Worm (Caenorhabditis elegans) whole organism, L1 larva: ENCODE results near the gene C08E3.14.

Source experiments
- ama-1 ChIP-seq: fragments of 150-350 bp; optimal IDR thresholded peaks from 2 replicates; lab custom pipeline; 2014
- dpl-1 ChIP-seq, 3 experiments: fragments of 150-350 bp in 2 of 3; sonication (generic microtip) in 1 of 3; optimal IDR thresholded peaks; 2 replicates each; lab custom pipeline; 2014 to 2017; ENCODE audit warnings: missing biosample characterization in 3 of 3, missing genetic modification characterization in 3 of 3, missing genetic modification reagents in 3 of 3
- egl-27 ChIP-seq, 2 experiments: fragments of 150-350 bp in 1 of 2; sonication (generic microtip); optimal IDR thresholded peaks; 3 replicates each; lab custom pipeline; 2017 to 2018; ENCODE audit warnings: missing biosample characterization in 2 of 2, missing genetic modification characterization in 2 of 2, missing genetic modification reagents in 2 of 2
- elt-2 ChIP-seq: sonication (generic microtip); optimal IDR thresholded peaks from 2 replicates; lab custom pipeline; 2016; ENCODE audit warnings: missing genetic modification characterization, mild to moderate bottlenecking, inconsistent platforms, missing compliant biosample characterization, missing genetic modification reagents
- lin-15B ChIP-seq: fragments of 150-350 bp; sonication (generic microtip); optimal IDR thresholded peaks from 3 replicates; lab custom pipeline; 2014; ENCODE audit warnings: missing biosample characterization, missing genetic modification characterization
- lin-39 ChIP-seq: fragments of 150-350 bp; optimal IDR thresholded peaks from 2 replicates; lab custom pipeline; 2014; ENCODE audit warnings: missing biosample characterization, missing genetic modification reagents, missing genetic modification characterization
- lir-3 ChIP-seq: sonication (generic microtip); optimal IDR thresholded peaks from 2 replicates; lab custom pipeline; 2016; ENCODE audit warnings: mild to moderate bottlenecking, missing genetic modification characterization, moderate library complexity, missing compliant biosample characterization; ENCODE audit not compliant: poor library complexity
- nhr-28 ChIP-seq: fragments of 150-350 bp; optimal IDR thresholded peaks from 2 replicates; lab custom pipeline; 2014; ENCODE audit warnings: missing biosample characterization, missing genetic modification characterization
- pag-3 ChIP-seq: sonication (generic microtip); optimal IDR thresholded peaks from 2 replicates; lab custom pipeline; 2017; ENCODE audit warnings: missing genetic modification characterization, mild to moderate bottlenecking, missing compliant biosample characterization, antibody characterized with exemption, borderline replicate concordance; ENCODE audit not compliant: insufficient read depth
- skn-1 ChIP-seq: fragments of 150-350 bp; optimal IDR thresholded peaks from 2 replicates; lab custom pipeline; 2014; ENCODE audit warnings: missing biosample characterization, missing genetic modification characterization
- tbx-2 ChIP-seq: sonication (generic microtip); optimal IDR thresholded peaks from 2 replicates; lab custom pipeline; 2016; ENCODE audit warnings: missing genetic modification characterization, missing compliant biosample characterization
- unc-130 ChIP-seq: fragments of 150-350 bp; optimal IDR thresholded peaks from 2 replicates; lab custom pipeline; 2017; ENCODE audit warnings: missing biosample characterization, missing genetic modification characterization, inconsistent platforms
- unc-62 ChIP-seq: fragments of 150-350 bp; optimal IDR thresholded peaks from 2 replicates; lab custom pipeline; 2014; ENCODE audit warnings: missing biosample characterization, missing genetic modification reagents, missing genetic modification characterization
- ztf-4 ChIP-seq: fragments of 150-350 bp; optimal IDR thresholded peaks from 2 replicates; lab custom pipeline; 2014; ENCODE audit warnings: missing biosample characterization, missing genetic modification characterization

- TF ChIP-seq unc-130 (no peak), lir-3 (tag; lab: Kevin White, UChicago) (no peak), ztf-4 (no peak), egl-27 (tag; optimal IDR thresholded peaks at IDR 0.05; lab: Kevin White, UChicago) (no peak), unc-62 (GFP tag; lab: Kevin White, UChicago) (no peak), pag-3 (no peak), lin-15B (tag; lab: Kevin White, UChicago) (no peak), tbx-2 (no peak), ama-1 (no peak), elt-2 (no peak), nhr-28 (tag; lab: Kevin White, UChicago) (no peak), skn-1 (tag; lab: Kevin White, UChicago) (no peak), dpl-1 (GFP tag; optimal IDR thresholded peaks at IDR 0.05; lab: Kevin White, UChicago) (no peak), lin-39 (tag; lab: Kevin White, UChicago) (no peak)
Observed at ce11 chrII:1668913-1669312, 43.1 kb downstream of the C08E3.14 start, which contains the start of gene srw-97.
